Worm (Caenorhabditis elegans) whole organism, L4/young adult: ENCODE results near the gene kin-26.

ENCODE experiments used
- W03F9.2 ChIP-seq: fragments of 150-350 bp; optimal IDR thresholded peaks from 2 replicates; lab custom pipeline; 2014; ENCODE audit warnings: missing biosample characterization, missing genetic modification characterization
- dao-5 ChIP-seq: sonication (generic microtip); optimal IDR thresholded peaks from 2 replicates; lab custom pipeline; 2016; ENCODE audit warnings: missing genotype, missing genetic modification characterization, moderate library complexity, missing compliant biosample characterization
- him-1 ChIP-seq: sonication (generic microtip); optimal IDR thresholded peaks from 2 replicates; lab custom pipeline; 2016; ENCODE audit warnings: missing genotype, missing genetic modification reagents, missing genetic modification characterization, missing compliant biosample characterization

- TF ChIP-seq him-1 (tag; lab: Kevin White, UChicago) (no peak), dao-5 (tag; lab: Kevin White, UChicago) (no peak), W03F9.2 (tag; lab: Kevin White, UChicago) (no peak)
Measured at ce11 chrIV:7868607-7869006, 9.1 kb downstream of the kin-26 start, which contains the start of gene flp-10.
